Worm (Caenorhabditis elegans) whole organism, young adult: ENCODE data around the gene F44F4.3.

Source experiments
- B0035.1 ChIP-seq: sonication (generic microtip); optimal IDR thresholded peaks from 2 replicates; lab custom pipeline; 2016; ENCODE audit warnings: missing genetic modification characterization, mild to moderate bottlenecking, missing compliant biosample characterization, missing genotype, missing genetic modification reagents
- C17E4.6 ChIP-seq: fragments of 200-800 bp; sonication (Bioruptor generic); IDR thresholded peaks from 2 replicates; pipeline ENCODE4 v1.3.6; 2022; ENCODE audit warnings: missing genetic modification reagents, missing genetic modification characterization, missing compliant biosample characterization
- F22D6.2 ChIP-seq: sonication (generic microtip); optimal IDR thresholded peaks from 2 replicates; lab custom pipeline; 2016; ENCODE audit warnings: mild to moderate bottlenecking, missing genetic modification characterization, missing compliant biosample characterization
- F23B12.7 ChIP-seq: sonication (generic microtip); optimal IDR thresholded peaks from 2 replicates; lab custom pipeline; 2017; ENCODE audit warnings: missing genetic modification characterization, mild to moderate bottlenecking, missing compliant biosample characterization, antibody characterized with exemption, moderate library complexity; ENCODE audit not compliant: insufficient read depth
- F57A8.1 ChIP-seq: fragments of 200-800 bp; sonication (Bioruptor generic); optimal IDR thresholded peaks from 2 replicates; lab custom pipeline; 2018; ENCODE audit warnings: mild to moderate bottlenecking, missing genetic modification characterization, moderate library complexity, missing compliant biosample characterization
- F57C9.4 ChIP-seq: sonication (generic microtip); optimal IDR thresholded peaks from 2 replicates; lab custom pipeline; 2017; ENCODE audit warnings: mild to moderate bottlenecking, missing genetic modification characterization, missing compliant biosample characterization
- K11D2.4 ChIP-seq: fragments of 200-800 bp; sonication (Bioruptor generic); IDR thresholded peaks from 2 replicates; pipeline ENCODE4 v1.3.6; 2022; ENCODE audit warnings: missing genetic modification reagents, missing genetic modification characterization, missing compliant biosample characterization
- T07F8.4 ChIP-seq: sonication (generic microtip); optimal IDR thresholded peaks from 2 replicates; lab custom pipeline; 2016; ENCODE audit warnings: mild to moderate bottlenecking, missing genetic modification characterization, moderate library complexity, missing compliant biosample characterization
- Y53G8AR.9 ChIP-seq: fragments of 200-800 bp; sonication (Bioruptor generic); conservative IDR thresholded peaks from 2 replicates; pipeline ENCODE4 v1.3.6; 2022; ENCODE audit warnings: missing genetic modification reagents, missing genetic modification characterization, missing compliant biosample characterization
- Y95B8A.8 ChIP-seq: fragments of 200-800 bp; sonication (Bioruptor generic); IDR thresholded peaks from 2 replicates; pipeline ENCODE4 v1.3.6; 2022; ENCODE audit warnings: missing genetic modification reagents, missing genetic modification characterization, missing compliant biosample characterization
- attf-3 ChIP-seq: fragments of 200-800 bp; sonication (Bioruptor generic); conservative IDR thresholded peaks from 2 replicates; pipeline ENCODE4 v1.3.6; 2022; ENCODE audit warnings: missing genetic modification reagents, missing genetic modification characterization, missing compliant biosample characterization
- ceh-100 ChIP-seq: fragments of 200-800 bp; sonication (Bioruptor generic); IDR thresholded peaks from 2 replicates; pipeline ENCODE4 v1.3.6; 2022; ENCODE audit warnings: missing genetic modification reagents, missing genetic modification characterization, missing compliant biosample characterization
- ceh-27 ChIP-seq: fragments of 200-800 bp; sonication (Bioruptor generic); optimal IDR thresholded peaks from 2 replicates; lab custom pipeline; 2018; ENCODE audit warnings: mild to moderate bottlenecking, missing genetic modification characterization, moderate library complexity, missing compliant biosample characterization
- ceh-40 ChIP-seq: fragments of 200-800 bp; sonication (Bioruptor generic); IDR thresholded peaks from 2 replicates; pipeline ENCODE4 v1.3.6; 2022; ENCODE audit warnings: missing genetic modification characterization, missing compliant biosample characterization
- ceh-91 ChIP-seq: fragments of 200-800 bp; sonication (Bioruptor generic); IDR thresholded peaks from 2 replicates; pipeline ENCODE4 v1.3.6; 2022; ENCODE audit warnings: missing genetic modification reagents, missing genetic modification characterization, missing compliant biosample characterization
- die-1 ChIP-seq: sonication (generic microtip); optimal IDR thresholded peaks from 2 replicates; lab custom pipeline; 2016; ENCODE audit warnings: missing genotype, mild to moderate bottlenecking, missing genetic modification characterization, missing compliant biosample characterization
- dox-1 ChIP-seq: fragments of 200-800 bp; sonication (Bioruptor generic); IDR thresholded peaks from 2 replicates; pipeline ENCODE4 v1.3.6; 2022; ENCODE audit warnings: missing genetic modification reagents, missing genetic modification characterization, missing compliant biosample characterization
- dpl-1 ChIP-seq: fragments of 150-350 bp; optimal IDR thresholded peaks from 2 replicates; lab custom pipeline; 2014; ENCODE audit warnings: missing biosample characterization, missing genetic modification reagents, missing genetic modification characterization
- efl-1 ChIP-seq: fragments of 150-350 bp; optimal IDR thresholded peaks from 2 replicates; lab custom pipeline; 2014; ENCODE audit warnings: missing biosample characterization, missing genetic modification reagents, missing genetic modification characterization
- egl-18 ChIP-seq: fragments of 200-800 bp; sonication (Bioruptor generic); IDR thresholded peaks from 2 replicates; pipeline ENCODE4 v1.3.6; 2022; ENCODE audit warnings: missing genetic modification reagents, missing genetic modification characterization, missing compliant biosample characterization
- egl-44 ChIP-seq: fragments of 200-800 bp; sonication (Bioruptor generic); IDR thresholded peaks from 2 replicates; pipeline ENCODE4 v1.3.6; 2022; ENCODE audit warnings: missing genetic modification reagents, missing genetic modification characterization, missing compliant biosample characterization
- ets-4 ChIP-seq: fragments of 200-800 bp; sonication (Bioruptor generic); optimal IDR thresholded peaks from 2 replicates; lab custom pipeline; 2018; ENCODE audit warnings: mild to moderate bottlenecking, missing genetic modification characterization, missing compliant biosample characterization
- fkh-3 ChIP-seq: sonication (generic microtip); optimal IDR thresholded peaks from 2 replicates; lab custom pipeline; 2016; ENCODE audit warnings: mild to moderate bottlenecking, missing genetic modification characterization, missing compliant biosample characterization
- hlh-12 ChIP-seq: sonication (generic microtip); optimal IDR thresholded peaks from 2 replicates; lab custom pipeline; 2016; ENCODE audit warnings: missing genetic modification characterization, missing compliant biosample characterization
- hlh-26 ChIP-seq: fragments of 200-800 bp; sonication (Bioruptor generic); conservative IDR thresholded peaks from 2 replicates; pipeline ENCODE4 v1.3.6; 2022; ENCODE audit warnings: missing genetic modification reagents, missing genetic modification characterization, missing compliant biosample characterization
- hmg-1.2 ChIP-seq: fragments of 200-800 bp; sonication (Bioruptor generic); IDR thresholded peaks from 2 replicates; pipeline ENCODE4 v1.3.6; 2022; ENCODE audit warnings: missing genetic modification reagents, missing genetic modification characterization, missing compliant biosample characterization
- hmg-20 ChIP-seq: fragments of 200-800 bp; sonication (Bioruptor generic); IDR thresholded peaks from 2 replicates; pipeline ENCODE4 v1.3.6; 2022; ENCODE audit warnings: missing genetic modification reagents, missing genetic modification characterization, missing compliant biosample characterization
- hrde-1 ChIP-seq: sonication (generic microtip); optimal IDR thresholded peaks from 2 replicates; lab custom pipeline; 2016; ENCODE audit warnings: missing genetic modification characterization, mild to moderate bottlenecking, missing compliant biosample characterization, moderate library complexity, missing genotype, missing genetic modification reagents, borderline replicate concordance
- hsf-1 ChIP-seq: fragments of 200-800 bp; sonication (Bioruptor generic); IDR thresholded peaks from 2 replicates; pipeline ENCODE4 v1.3.6; 2022; ENCODE audit warnings: missing genetic modification reagents, missing genetic modification characterization, missing compliant biosample characterization
- let-526 ChIP-seq: fragments of 200-800 bp; sonication (Bioruptor generic); IDR thresholded peaks from 2 replicates; pipeline ENCODE4 v1.3.6; 2022; ENCODE audit warnings: missing genetic modification reagents, missing genetic modification characterization, missing compliant biosample characterization
- let-607 ChIP-seq, 2 experiments: fragments of 200-800 bp in 1 of 2; sonication (Bioruptor generic) in 1 of 2; sonication (generic microtip) in 1 of 2; optimal IDR thresholded peaks; 2 replicates each; lab custom pipeline; 2016 to 2018; ENCODE audit warnings: mild to moderate bottlenecking in 2 of 2, missing compliant biosample characterization in 2 of 2, missing genetic modification characterization in 2 of 2, moderate library complexity in 2 of 2, missing genotype in 1 of 2
- lin-54 ChIP-seq: fragments of 200-800 bp; sonication (Bioruptor generic); optimal IDR thresholded peaks from 2 replicates; lab custom pipeline; 2018; ENCODE audit warnings: mild to moderate bottlenecking, missing genetic modification characterization, missing compliant biosample characterization
- madf-3 ChIP-seq: fragments of 200-800 bp; sonication (Bioruptor generic); IDR thresholded peaks from 2 replicates; pipeline ENCODE4 v1.3.6; 2022; ENCODE audit warnings: missing genetic modification reagents, missing genetic modification characterization, missing compliant biosample characterization
- madf-6 ChIP-seq: fragments of 200-800 bp; sonication (Bioruptor generic); IDR thresholded peaks from 2 replicates; pipeline ENCODE4 v1.3.6; 2022; ENCODE audit warnings: missing genetic modification reagents, missing genetic modification characterization, missing compliant biosample characterization
- madf-8 ChIP-seq: fragments of 200-800 bp; sonication (Bioruptor generic); conservative IDR thresholded peaks from 2 replicates; pipeline ENCODE4 v1.3.6; 2022; ENCODE audit warnings: missing genetic modification reagents, missing genetic modification characterization, missing compliant biosample characterization
- mel-28 ChIP-seq: sonication (generic microtip); optimal IDR thresholded peaks from 2 replicates; lab custom pipeline; 2016; ENCODE audit warnings: borderline replicate concordance, mild to moderate bottlenecking, missing genetic modification characterization, missing compliant biosample characterization
- nhr-27 ChIP-seq: fragments of 200-800 bp; sonication (Bioruptor generic); optimal IDR thresholded peaks from 2 replicates; lab custom pipeline; 2018; ENCODE audit warnings: mild to moderate bottlenecking, missing genetic modification characterization, moderate library complexity, missing compliant biosample characterization
- nhr-90 ChIP-seq: sonication (generic microtip); optimal IDR thresholded peaks from 2 replicates; lab custom pipeline; 2016; ENCODE audit warnings: missing genotype, mild to moderate bottlenecking, missing genetic modification characterization, missing compliant biosample characterization
- repo-1 ChIP-seq: sonication (generic microtip); optimal IDR thresholded peaks from 2 replicates; lab custom pipeline; 2017; ENCODE audit warnings: mild to moderate bottlenecking, missing genetic modification characterization, missing compliant biosample characterization
- rpc-1 ChIP-seq, 2 experiments: fragments of 150-350 bp in 1 of 2; sonication (generic microtip) in 1 of 2; optimal IDR thresholded peaks; 2 replicates each; lab custom pipeline; 2014 to 2018; ENCODE audit warnings: missing biosample characterization in 1 of 2, missing genetic modification characterization in 1 of 2, missing genetic modification reagents in 1 of 2, missing genotype in 1 of 2
- sea-2 ChIP-seq: fragments of 200-800 bp; sonication (Bioruptor generic); IDR thresholded peaks from 2 replicates; pipeline ENCODE4 v1.3.6; 2022; ENCODE audit warnings: missing genetic modification characterization, missing compliant biosample characterization
- snpc-3.4 ChIP-seq: sonication (generic microtip); optimal IDR thresholded peaks from 2 replicates; lab custom pipeline; 2017; ENCODE audit warnings: missing genetic modification characterization, mild to moderate bottlenecking, missing compliant biosample characterization, antibody characterized with exemption, moderate library complexity, missing genotype, missing genetic modification reagents
- snpc-4 ChIP-seq, 5 experiments: fragments of 150-350 bp in 1 of 5; sonication (generic microtip) in 4 of 5; optimal IDR thresholded peaks; 2 replicates each; lab custom pipeline; 2014 to 2018; ENCODE audit warnings: missing genetic modification characterization in 5 of 5, missing biosample characterization in 3 of 5, antibody characterized with exemption in 2 of 5, mild to moderate bottlenecking in 2 of 5, missing compliant biosample characterization in 2 of 5, missing genotype in 2 of 5, moderate library complexity in 2 of 5, missing genetic modification reagents in 1 of 5
- tbx-9 ChIP-seq: sonication (generic microtip); optimal IDR thresholded peaks from 2 replicates; lab custom pipeline; 2016; ENCODE audit warnings: borderline replicate concordance, missing genetic modification characterization, inconsistent platforms, missing compliant biosample characterization
- tlf-1 ChIP-seq: fragments of 200-800 bp; sonication (Bioruptor generic); optimal IDR thresholded peaks from 2 replicates; lab custom pipeline; 2018; ENCODE audit warnings: mild to moderate bottlenecking, missing genetic modification characterization, missing compliant biosample characterization
- zim-3 ChIP-seq: sonication (generic microtip); optimal IDR thresholded peaks from 2 replicates; lab custom pipeline; 2017; ENCODE audit warnings: mild to moderate bottlenecking, missing genetic modification characterization, moderate library complexity, missing compliant biosample characterization

The F44F4.3 gene

ce11 chrII:10868670-10869246 lies 17.0 kb downstream of the F44F4.3 start, which contains the start of the genes gmps-1 and cap-2 (continued):
- TF ChIP-seq K11D2.4 (GFP tag; lab: Robert Waterston, UW) (peak; percentile 96), F57C9.4 (tag; lab: Kevin White, UChicago) (peak; percentile 49), fkh-3 (no peak), attf-3 (peak; percentile 78), T07F8.4 (tag; lab: Kevin White, UChicago) (peak; percentile 62), Y95B8A.8 (GFP tag; lab: Robert Waterston, UW) (peak; percentile 89), hlh-26 (GFP tag; lab: Robert Waterston, UW) (no peak), repo-1 (peak; percentile 95), lin-54 (peak; percentile 92), C17E4.6 (GFP tag; lab: Robert Waterston, UW) (peak; percentile 92), nhr-90 (tag; lab: Kevin White, UChicago) (peak; percentile 19), hsf-1 (GFP tag; lab: Robert Waterston, UW) (peak; percentile 80), rpc-1 (optimal IDR thresholded peaks at IDR 0.05; lab: Kevin White, UChicago) (peak; percentile 27), rpc-1 (tag; optimal IDR thresholded peaks at IDR 0.05; lab: Kevin White, UChicago) (no peak), hrde-1 (tag; lab: Kevin White, UChicago) (peak; percentile 58), ceh-40 (GFP tag; lab: Robert Waterston, UW) (no peak), egl-44 (GFP tag; lab: Robert Waterston, UW) (peak; percentile 76; the same call in 1 of the 2 replicates), efl-1 (GFP tag; lab: Kevin White, UChicago) (peak; percentile 45), ceh-27 (GFP tag; lab: Kevin White, UChicago) (peak; percentile 91), F22D6.2 (tag; lab: Kevin White, UChicago) (peak; percentile 79), dpl-1 (GFP tag; lab: Kevin White, UChicago) (peak; percentile 56), let-607 (tag; optimal IDR thresholded peaks at IDR 0.05; lab: Kevin White, UChicago) (peak; percentile 55 to 85), mel-28 (peak; percentile 43), snpc-3.4 (peak; percentile 80), hmg-1.2 (GFP tag; lab: Robert Waterston, UW) (peak; percentile 88), hlh-12 (no peak), F23B12.7 (tag; lab: Kevin White, UChicago) (peak; percentile 67), madf-6 (peak; percentile 93), dox-1 (GFP tag; lab: Robert Waterston, UW) (peak; percentile 97), Y53G8AR.9 (peak; percentile 98), madf-3 (GFP tag; lab: Robert Waterston, UW) (peak; percentile 92), nhr-27 (tag; lab: Kevin White, UChicago) (no peak), egl-18 (GFP tag; lab: Robert Waterston, UW) (peak; percentile 83), sea-2 (no peak), ceh-91 (peak; percentile 82), ets-4 (no peak), die-1 (no peak), zim-3 (tag; lab: Kevin White, UChicago) (no peak), ceh-100 (GFP tag; lab: Robert Waterston, UW) (peak; percentile 85), madf-8 (GFP tag; lab: Robert Waterston, UW) (peak; percentile 74), B0035.1 (tag; lab: Kevin White, UChicago) (peak; percentile 54), hmg-20 (GFP tag; lab: Robert Waterston, UW) (peak; percentile 93), snpc-4 (GFP tag; optimal IDR thresholded peaks at IDR 0.05; lab: Kevin White, UChicago) (peak; percentile 49), snpc-4 (tag; optimal IDR thresholded peaks at IDR 0.05; lab: Kevin White, UChicago) (peak; percentile 2 to 87 (median 48)), F57A8.1 (GFP tag; lab: Kevin White, UChicago) (no peak), tbx-9 (tag; lab: Kevin White, UChicago) (no peak), tlf-1 (peak; percentile 95), let-526 (GFP tag; lab: Robert Waterston, UW) (peak; percentile 92)
